Fruit fly (Drosophila melanogaster): ENCODE results near the gene wkd.
A peak's percentile ranks its signal among the peaks of the same experiment; 100 is the strongest.

wkd gene

dm6 chr3R:11619709-11620409 lies 38.5 kb downstream of the wkd start, which contains the start of the genes Jupiter and CG14710:
TSS of gene Jupiter (minus strand) at chr3R:11619906.
TSS of gene CG14710 (plus strand) at chr3R:11620090.
- TF ChIP-seq bab2 (GFP tag; optimal IDR thresholded peaks at IDR 0.05) (peak; percentile 86), CG16813 (GFP tag; IDR thresholded peaks at IDR 0.05; ENCODE audit: partially characterized antibody) (peak; percentile 33; the same call in 1 of the 3 replicates), pho (GFP tag; optimal IDR thresholded peaks at IDR 0.05) (peak; percentile 78), CG7745 (tag; optimal IDR thresholded peaks at IDR 0.05) (peak; percentile 61), CG15514 (GFP tag; optimal IDR thresholded peaks at IDR 0.05) (peak; percentile 80), CG13775 (GFP tag; optimal IDR thresholded peaks at IDR 0.05) (peak; percentile 55), klu (GFP tag; IDR thresholded peaks at IDR 0.05) (peak; percentile 45; the same call in 1 of the 2 replicates), CG8944 (GFP tag; optimal IDR thresholded peaks at IDR 0.05) (peak; percentile 86), CG4404 (GFP tag; IDR thresholded peaks at IDR 0.05) (peak; percentile 57), CG1602 (GFP tag; optimal IDR thresholded peaks at IDR 0.05) (peak; percentile 63), Rfx (GFP tag; IDR thresholded peaks at IDR 0.05) (peak; percentile 89), bcd (GFP tag; optimal IDR thresholded peaks at IDR 0.05) (peak; percentile 70), CkIIα-i1 (GFP tag; IDR thresholded peaks at IDR 0.05) (no peak), CG18599 (GFP tag; optimal IDR thresholded peaks at IDR 0.05) (peak; percentile 51), CG32532 (GFP tag; IDR thresholded peaks at IDR 0.05) (peak; percentile 81), CG31388 (GFP tag; optimal IDR thresholded peaks at IDR 0.05) (no peak), CG15696 (tag; optimal IDR thresholded peaks at IDR 0.05) (peak; percentile 64), D (optimal IDR thresholded peaks at IDR 0.05) (no peak), D (GFP tag; optimal IDR thresholded peaks at IDR 0.05) (no peak), Deaf1 (tag; optimal IDR thresholded peaks at IDR 0.05) (peak; percentile 32), CG14710 (tag; optimal IDR thresholded peaks at IDR 0.05) (peak; percentile 93), ham (GFP tag; IDR thresholded peaks at IDR 0.05) (no peak), Tbp (GFP tag; optimal IDR thresholded peaks at IDR 0.05) (peak; percentile 53), CG7372 (GFP tag; IDR thresholded peaks at IDR 0.05) (no peak), CG30020 (tag; optimal IDR thresholded peaks at IDR 0.05) (peak; percentile 71), CG12219 (GFP tag; optimal IDR thresholded peaks at IDR 0.05) (no peak), vnd (GFP tag; IDR thresholded peaks at IDR 0.05; ENCODE audit: partially characterized antibody) (no peak), Bteb2 (GFP tag; optimal IDR thresholded peaks at IDR 0.05) (peak; percentile 71), fd96Cb (tag; optimal IDR thresholded peaks at IDR 0.05) (peak; percentile 14), trem (tag; optimal IDR thresholded peaks at IDR 0.05) (peak; percentile 73), mld (GFP tag; IDR thresholded peaks at IDR 0.05; ENCODE audit: partially characterized antibody) (no peak), CG1024 (GFP tag; IDR thresholded peaks at IDR 0.05) (peak; percentile 38; the same call in 1 of the 2 replicates), CG15479 (GFP tag; optimal IDR thresholded peaks at IDR 0.05) (peak; percentile 4), maf-S (GFP tag; optimal IDR thresholded peaks at IDR 0.05) (peak; percentile 74), jumu (GFP tag; optimal IDR thresholded peaks at IDR 0.05) (peak; percentile 85), CG9609 (GFP tag; optimal IDR thresholded peaks at IDR 0.05) (peak; percentile 77), mam (GFP tag; optimal IDR thresholded peaks at IDR 0.05) (peak; percentile 89), sug (tag; optimal IDR thresholded peaks at IDR 0.05) (peak; percentile 69), Atf-2 (GFP tag; optimal IDR thresholded peaks at IDR 0.05) (peak; percentile 42), CG7556 (GFP tag; optimal IDR thresholded peaks at IDR 0.05) (peak; percentile 21), CG12299 (tag; optimal IDR thresholded peaks at IDR 0.05) (peak; percentile 57), bigmax (GFP tag; optimal IDR thresholded peaks at IDR 0.05) (no peak), CG4282 (GFP tag; optimal IDR thresholded peaks at IDR 0.05) (peak; percentile 15), CG43689 (GFP tag; IDR thresholded peaks at IDR 0.05) (no peak), Usf (GFP tag; optimal IDR thresholded peaks at IDR 0.05) (no peak), tna (GFP tag; IDR thresholded peaks at IDR 0.05; ENCODE audit: partially characterized antibody) (no peak), wor (GFP tag; IDR thresholded peaks at IDR 0.05) (no peak), Hsf (GFP tag; optimal IDR thresholded peaks at IDR 0.05) (peak; percentile 82), ase (GFP tag; IDR thresholded peaks at IDR 0.05) (no peak), CG1792 (GFP tag; optimal IDR thresholded peaks at IDR 0.05) (peak; percentile 62)

Data from whole organism, embryonic.